Fruit fly (Drosophila melanogaster): Measurements from ENCODE around the gene Cdep.

Cdep gene

dm6 chr3R:4979143-4979728 is 68.9 kb downstream of the Cdep start (continued):
- TF ChIP-seq CG6254 (GFP tag; optimal IDR thresholded peaks at IDR 0.05) (peak; percentile 34), lola (GFP tag; optimal IDR thresholded peaks at IDR 0.05) (peak in 1 of 3 experiments; percentile 38), org-1 (GFP tag; optimal IDR thresholded peaks at IDR 0.05) (peak; percentile 17), Ets65A (GFP tag) (peak; percentile 85), bsh (GFP tag; optimal IDR thresholded peaks at IDR 0.05) (peak in 1 of 2 experiments; percentile 25), fd96Cb (tag; optimal IDR thresholded peaks at IDR 0.05) (no peak), CG30403 (GFP tag; optimal IDR thresholded peaks at IDR 0.05) (peak; percentile 11), tna (GFP tag; IDR thresholded peaks at IDR 0.05; ENCODE audit: partially characterized antibody) (no peak), sens (GFP tag) (peak; percentile 76), CG12391 (tag; optimal IDR thresholded peaks at IDR 0.05) (peak; percentile 31), CG18262 (tag; optimal IDR thresholded peaks at IDR 0.05) (peak; percentile 27), CG15269 (tag; optimal IDR thresholded peaks at IDR 0.05) (no peak), Dll (GFP tag; IDR thresholded peaks at IDR 0.05; ENCODE audit: partially characterized antibody) (no peak), CG15696 (tag; optimal IDR thresholded peaks at IDR 0.05) (peak; percentile 28), Myb (GFP tag; optimal IDR thresholded peaks at IDR 0.05) (no peak), CoRest (tag; optimal IDR thresholded peaks at IDR 0.05) (peak; percentile 2), CG33557 (GFP tag; optimal IDR thresholded peaks at IDR 0.05) (peak; percentile 15), peb (GFP tag; IDR thresholded peaks at IDR 0.05) (no peak), ken (GFP tag; IDR thresholded peaks at IDR 0.05) (no peak), pzg (GFP tag; optimal IDR thresholded peaks at IDR 0.05) (no peak), eve (GFP tag; optimal IDR thresholded peaks at IDR 0.05) (peak in 1 of 2 experiments; percentile 55), Meics (GFP tag; optimal IDR thresholded peaks at IDR 0.05) (peak; percentile 15), her (GFP tag; optimal IDR thresholded peaks at IDR 0.05) (no peak), Dfd (GFP tag; optimal IDR thresholded peaks at IDR 0.05) (no peak), Ssrp (tag; optimal IDR thresholded peaks at IDR 0.05) (peak; percentile 6), grau (tag; optimal IDR thresholded peaks at IDR 0.05) (peak; percentile 0), Camta (GFP tag; optimal IDR thresholded peaks at IDR 0.05) (no peak), ash1 (GFP tag; optimal IDR thresholded peaks at IDR 0.05) (no peak), CG13296 (GFP tag; optimal IDR thresholded peaks at IDR 0.05) (no peak), CG10959 (GFP tag; IDR thresholded peaks at IDR 0.05) (no peak), CG7987 (GFP tag; optimal IDR thresholded peaks at IDR 0.05) (no peak), az2 (GFP tag; optimal IDR thresholded peaks at IDR 0.05) (peak; percentile 27), pum (GFP tag; optimal IDR thresholded peaks at IDR 0.05) (no peak), Sox100B (GFP tag; optimal IDR thresholded peaks at IDR 0.05) (peak; percentile 2), Xrp1 (GFP tag; IDR thresholded peaks at IDR 0.05) (0 out of 2 replicates have a peak, but pooled peaks have one; percentile 28), Chrac-16 (GFP tag; optimal IDR thresholded peaks at IDR 0.05) (peak; percentile 0), dmrt99B (tag; optimal IDR thresholded peaks at IDR 0.05) (peak; percentile 6), CG1647 (GFP tag; optimal IDR thresholded peaks at IDR 0.05) (no peak), gcm (GFP tag; optimal IDR thresholded peaks at IDR 0.05) (peak; percentile 33), chif (GFP tag; optimal IDR thresholded peaks at IDR 0.05) (no peak), Sox102F (GFP tag; optimal IDR thresholded peaks at IDR 0.05) (peak; percentile 14), Dref (GFP tag; IDR thresholded peaks at IDR 0.05) (no peak), tx (GFP tag; optimal IDR thresholded peaks at IDR 0.05) (no peak), insv (GFP tag; optimal IDR thresholded peaks at IDR 0.05) (no peak), gt (GFP tag; IDR thresholded peaks at IDR 0.05) (no peak), Doc3 (GFP tag; IDR thresholded peaks at IDR 0.05; ENCODE audit: partially characterized antibody) (no peak), CkIIα-i1 (GFP tag; IDR thresholded peaks at IDR 0.05) (no peak), aop (GFP tag; IDR thresholded peaks at IDR 0.05) (no peak), D19A (tag; optimal IDR thresholded peaks at IDR 0.05) (no peak), pnt (GFP tag; optimal IDR thresholded peaks at IDR 0.05) (no peak)
